Worm (Caenorhabditis elegans): ENCODE measurements around the gene srd-45.

- TF ChIP-seq unc-55 (GFP tag; optimal IDR thresholded peaks at IDR 0.05) (no peak), nhr-11 (tag; optimal IDR thresholded peaks at IDR 0.05) (no peak), lsy-2 (tag; optimal IDR thresholded peaks at IDR 0.05) (no peak), egl-27 (tag; optimal IDR thresholded peaks at IDR 0.05) (no peak), ztf-11 (tag; optimal IDR thresholded peaks at IDR 0.05) (no peak), ceh-16 (tag; optimal IDR thresholded peaks at IDR 0.05) (no peak), unc-62 (GFP tag; optimal IDR thresholded peaks at IDR 0.05) (no peak), Y55F3AM.14 (GFP tag; optimal IDR thresholded peaks at IDR 0.05) (no peak), gmeb-1 (tag; optimal IDR thresholded peaks at IDR 0.05) (no peak), ZK546.5 (tag; optimal IDR thresholded peaks at IDR 0.05) (no peak), elt-1 (tag; optimal IDR thresholded peaks at IDR 0.05) (no peak), sem-4 (tag; optimal IDR thresholded peaks at IDR 0.05) (no peak)
These were observed 28.9 kb upstream of the srd-45 start, which contains the start of gene W06D11.5 for ce11 chrX:12299834-12300233.
